Worm (Caenorhabditis elegans) whole organism, L2 larva: Measurements from ENCODE around the gene gos-28.

Experiments used
- C34F6.9 ChIP-seq: fragments of 150-350 bp; optimal IDR thresholded peaks from 2 replicates; lab custom pipeline; 2014; ENCODE audit warnings: missing biosample characterization, missing genetic modification characterization
- aly-2 ChIP-seq: fragments of 150-350 bp; optimal IDR thresholded peaks from 2 replicates; lab custom pipeline; 2014; ENCODE audit warnings: missing biosample characterization, missing genetic modification characterization
- ama-1 ChIP-seq: fragments of 150-350 bp; optimal IDR thresholded peaks from 2 replicates; lab custom pipeline; 2018; ENCODE audit warnings: inconsistent platforms
- blmp-1 ChIP-seq: sonication (generic microtip); optimal IDR thresholded peaks from 2 replicates; lab custom pipeline; 2017; ENCODE audit warnings: missing genetic modification characterization, mild to moderate bottlenecking, missing compliant biosample characterization, antibody characterized with exemption, moderate library complexity; ENCODE audit not compliant: insufficient read depth
- ceh-16 ChIP-seq: fragments of 150-350 bp; optimal IDR thresholded peaks from 2 replicates; lab custom pipeline; 2014; ENCODE audit warnings: missing biosample characterization, missing genetic modification characterization
- crh-2 ChIP-seq: sonication (generic microtip); optimal IDR thresholded peaks from 2 replicates; lab custom pipeline; 2017; ENCODE audit warnings: missing biosample characterization, missing genetic modification characterization
- elt-1 ChIP-seq: fragments of 150-350 bp; optimal IDR thresholded peaks from 2 replicates; lab custom pipeline; 2014; ENCODE audit warnings: missing biosample characterization, missing genetic modification characterization
- fos-1 ChIP-seq: fragments of 150-350 bp; optimal IDR thresholded peaks from 2 replicates; lab custom pipeline; 2014; ENCODE audit warnings: missing biosample characterization, missing genetic modification characterization
- mab-5 ChIP-seq: fragments of 150-350 bp; optimal IDR thresholded peaks from 2 replicates; lab custom pipeline; 2014; ENCODE audit warnings: missing biosample characterization, missing genetic modification characterization
- mdl-1 ChIP-seq, 2 experiments: fragments of 150-350 bp in 1 of 2; sonication (generic microtip) in 1 of 2; optimal IDR thresholded peaks; 2 replicates each; lab custom pipeline; 2017; ENCODE audit warnings: missing biosample characterization in 2 of 2, missing genetic modification characterization in 2 of 2
- nhr-12 ChIP-seq: fragments of 150-350 bp; optimal IDR thresholded peaks from 2 replicates; lab custom pipeline; 2014; ENCODE audit warnings: missing biosample characterization, missing genetic modification characterization
- nhr-21 ChIP-seq: fragments of 150-350 bp; optimal IDR thresholded peaks from 2 replicates; lab custom pipeline; 2014; ENCODE audit warnings: missing biosample characterization, missing genetic modification characterization
- nhr-25 ChIP-seq: fragments of 150-350 bp; sonication (generic microtip); optimal IDR thresholded peaks from 3 replicates; lab custom pipeline; 2014; ENCODE audit warnings: missing biosample characterization, missing genetic modification characterization
- sma-9 ChIP-seq, 2 experiments: fragments of 150-350 bp in 1 of 2; sonication (generic microtip) in 1 of 2; optimal IDR thresholded peaks; 2 replicates each; lab custom pipeline; 2014 to 2016; ENCODE audit warnings: missing genetic modification characterization in 2 of 2, mild to moderate bottlenecking in 1 of 2, missing biosample characterization in 1 of 2, missing compliant biosample characterization in 1 of 2, missing genetic modification reagents in 1 of 2, moderate library complexity in 1 of 2
- snpc-4 ChIP-seq: fragments of 150-350 bp; optimal IDR thresholded peaks from 2 replicates; lab custom pipeline; 2014; ENCODE audit warnings: missing biosample characterization, missing genetic modification characterization
- unc-55 ChIP-seq: fragments of 150-350 bp; sonication (generic microtip); optimal IDR thresholded peaks from 3 replicates; lab custom pipeline; 2014; ENCODE audit warnings: missing biosample characterization, missing genetic modification reagents, missing genetic modification characterization
- zag-1 ChIP-seq: fragments of 150-350 bp; optimal IDR thresholded peaks from 2 replicates; lab custom pipeline; 2014; ENCODE audit warnings: missing biosample characterization, missing genetic modification characterization

gos-28 gene

DNA sequence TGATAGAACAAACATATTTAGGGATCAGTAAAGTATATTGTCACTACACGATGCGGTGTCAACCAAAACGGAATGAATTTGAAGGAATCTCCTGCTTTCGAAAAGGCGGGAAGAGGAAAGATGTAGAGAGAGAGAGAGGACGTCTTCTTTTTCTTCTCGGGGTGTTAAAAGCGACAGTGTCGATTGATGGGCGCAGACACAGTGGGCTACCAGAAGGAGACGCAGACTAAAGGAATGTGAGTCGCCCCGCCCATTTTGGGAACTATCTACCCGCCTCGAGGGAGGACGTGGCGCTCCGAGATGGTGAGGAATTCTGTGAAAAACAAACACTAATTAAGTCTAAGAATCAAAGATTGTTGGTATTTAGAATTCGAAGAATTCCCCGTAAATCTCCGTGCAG is 49.5 kb downstream of the gos-28 start, which contains the start of the genes B0361.14 and B0361.9:
B0361.14 (minus strand) TSS at position 66 of the 400 bp plus-strand sequence.
B0361.9 (minus strand) TSS at position 166 of the 400 bp plus-strand sequence.
- peak in 1 of 2 experiments; percentile 17 for TF ChIP-seq mdl-1 (tag; optimal IDR thresholded peaks at IDR 0.05; lab: Kevin White, UChicago)
- peak; percentile 61 for TF ChIP-seq ceh-16 (tag; lab: Kevin White, UChicago)
- TF ChIP-seq zag-1 (tag; lab: Kevin White, UChicago) = no peak
- no peak for TF ChIP-seq C34F6.9 (tag; lab: Kevin White, UChicago)
- TF ChIP-seq blmp-1 (tag; lab: Kevin White, UChicago) = peak; percentile 45
- TF ChIP-seq elt-1 (tag; lab: Kevin White, UChicago) = no peak
- peak; percentile 14 for TF ChIP-seq fos-1 (tag; lab: Kevin White, UChicago)
- TF ChIP-seq mab-5 (tag; lab: Kevin White, UChicago) = no peak
- TF ChIP-seq ama-1 (lab: Kevin White, UChicago) = peak; percentile 41
- no peak for TF ChIP-seq unc-55
- TF ChIP-seq sma-9 (GFP tag; optimal IDR thresholded peaks at IDR 0.05; lab: Kevin White, UChicago) = peak; percentile 37
- TF ChIP-seq sma-9 (tag; optimal IDR thresholded peaks at IDR 0.05; lab: Kevin White, UChicago) = no peak
- TF ChIP-seq nhr-12 (tag; lab: Kevin White, UChicago) = no peak
- no peak for TF ChIP-seq snpc-4 (tag; lab: Kevin White, UChicago)
- peak; percentile 55 for TF ChIP-seq nhr-25 (tag; lab: Kevin White, UChicago)

DNA sequence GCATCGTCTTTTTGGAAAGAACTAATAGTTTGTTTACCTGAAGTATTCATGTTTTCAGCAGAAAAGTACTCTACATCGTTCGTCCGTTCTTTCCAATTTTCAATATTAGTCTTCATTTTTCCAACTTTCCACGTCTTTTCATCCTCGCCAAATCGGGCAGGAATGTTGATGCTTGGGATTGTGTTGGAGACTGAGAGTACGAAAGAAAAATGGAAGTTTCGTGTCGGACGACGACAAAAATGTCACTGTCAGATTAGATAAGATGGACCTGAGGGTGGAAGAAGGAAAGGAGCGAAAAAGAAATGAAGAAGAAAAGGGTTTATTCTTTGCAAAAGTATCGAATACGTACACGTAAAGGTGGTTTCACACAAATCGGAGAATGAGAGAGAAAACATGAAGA is 50.9 kb downstream of the gos-28 start:
- TF ChIP-seq nhr-25 (tag; lab: Kevin White, UChicago) (peak; percentile 29), blmp-1 (tag; lab: Kevin White, UChicago) (peak; percentile 16), aly-2 (tag; lab: Kevin White, UChicago) (no peak), nhr-21 (peak; percentile 22), ceh-16 (tag; lab: Kevin White, UChicago) (peak; percentile 13), crh-2 (tag; lab: Kevin White, UChicago) (no peak), snpc-4 (tag; lab: Kevin White, UChicago) (no peak), sma-9 (GFP tag; optimal IDR thresholded peaks at IDR 0.05; lab: Kevin White, UChicago) (peak; percentile 14), sma-9 (tag; optimal IDR thresholded peaks at IDR 0.05; lab: Kevin White, UChicago) (no peak), ama-1 (lab: Kevin White, UChicago) (peak; percentile 55)
